Fruit fly (Drosophila melanogaster) whole organism, embryonic: Measurements from ENCODE around the gene Tssk.

ENCODE experiments used
- CG10565 ChIP-seq: fragments of 200-800 bp; sonication (Bioruptor generic); optimal IDR thresholded peaks from 3 replicates; lab custom pipeline; 2016; ENCODE audit warnings: missing biosample characterization, mild to moderate bottlenecking, missing genetic modification characterization
- CG10654 ChIP-seq: fragments of 200-800 bp; sonication (Bioruptor generic); optimal IDR thresholded peaks from 2 replicates; lab custom pipeline; 2016; ENCODE audit warnings: missing biosample characterization, missing genetic modification characterization
- CG11456 ChIP-seq: fragments of 200-800 bp; sonication (Bioruptor generic); IDR thresholded peaks from 3 replicates; pipeline ENCODE4 v1.3.6; 2022; ENCODE audit warnings: missing biosample characterization, missing genetic modification characterization
- CG11696 ChIP-seq: fragments of 200-800 bp; sonication (Bioruptor generic); IDR thresholded peaks from 2 replicates; pipeline ENCODE4 v1.3.6; 2022; ENCODE audit warnings: missing biosample characterization, missing genetic modification characterization
- CG11723 ChIP-seq: fragments of 200-800 bp; sonication (Bioruptor generic); optimal IDR thresholded peaks from 2 replicates; lab custom pipeline; 2017; ENCODE audit warnings: missing biosample characterization, mild to moderate bottlenecking, missing genetic modification characterization
- CG12155 ChIP-seq: fragments of 200-800 bp; sonication (Bioruptor generic); optimal IDR thresholded peaks from 3 replicates; lab custom pipeline; 2016; ENCODE audit warnings: missing biosample characterization, missing genetic modification characterization
- CG1233 ChIP-seq: fragments of 200-800 bp; sonication (Bioruptor generic); optimal IDR thresholded peaks from 4 replicates; lab custom pipeline; 2018; ENCODE audit warnings: missing biosample characterization, mild to moderate bottlenecking, missing genetic modification characterization
- CG12391 ChIP-seq: fragments of 200-800 bp; sonication (Bioruptor generic); optimal IDR thresholded peaks from 3 replicates; lab custom pipeline; 2018; ENCODE audit warnings: missing biosample characterization, mild to moderate bottlenecking, missing genetic modification characterization, moderate library complexity
- CG13624 ChIP-seq: fragments of 200-800 bp; sonication (Bioruptor generic); optimal IDR thresholded peaks from 2 replicates; lab custom pipeline; 2016; ENCODE audit warnings: missing biosample characterization, missing genetic modification characterization
- CG13894 ChIP-seq: fragments of 200-800 bp; sonication (Bioruptor generic); optimal IDR thresholded peaks from 3 replicates; lab custom pipeline; 2018; ENCODE audit warnings: missing biosample characterization, mild to moderate bottlenecking, missing genetic modification characterization, moderate library complexity
- CG14710 ChIP-seq: fragments of 200-800 bp; sonication (Bioruptor generic); optimal IDR thresholded peaks from 3 replicates; lab custom pipeline; 2019; ENCODE audit warnings: missing biosample characterization, mild to moderate bottlenecking, missing genetic modification characterization, moderate library complexity
- CG1603 ChIP-seq: fragments of 200-800 bp; sonication (Bioruptor generic); optimal IDR thresholded peaks from 2 replicates; lab custom pipeline; 2019; ENCODE audit warnings: missing biosample characterization, mild to moderate bottlenecking, missing genetic modification characterization, moderate library complexity
- CG17359 ChIP-seq: fragments of 200-800 bp; sonication (Bioruptor generic); optimal IDR thresholded peaks from 3 replicates; lab custom pipeline; 2018; ENCODE audit warnings: missing biosample characterization, mild to moderate bottlenecking, missing genetic modification characterization, moderate library complexity
- CG18599 ChIP-seq: fragments of 200-800 bp; sonication (Bioruptor generic); optimal IDR thresholded peaks from 3 replicates; lab custom pipeline; 2017; ENCODE audit warnings: missing biosample characterization, missing genetic modification characterization, mild to moderate bottlenecking, moderate library complexity, missing genetic modification reagents
- CG18619 ChIP-seq: fragments of 200-800 bp; sonication (Bioruptor generic); optimal IDR thresholded peaks from 3 replicates; lab custom pipeline; 2017; ENCODE audit warnings: missing biosample characterization, mild to moderate bottlenecking, missing genetic modification characterization
- CG32532 ChIP-seq: fragments of 200-800 bp; sonication (Bioruptor generic); IDR thresholded peaks from 2 replicates; pipeline ENCODE4 v1.3.6; 2022; ENCODE audit warnings: missing biosample characterization, missing genetic modification characterization
- CG5180 ChIP-seq: fragments of 200-800 bp; sonication (Bioruptor generic); optimal IDR thresholded peaks from 3 replicates; lab custom pipeline; 2017; ENCODE audit warnings: missing biosample characterization, missing genetic modification characterization, mild to moderate bottlenecking, moderate library complexity, missing genetic modification reagents
- CG6689 ChIP-seq: fragments of 200-800 bp; sonication (Bioruptor generic); IDR thresholded peaks from 2 replicates; pipeline ENCODE4 v1.3.6; 2022; ENCODE audit warnings: missing biosample characterization, missing genetic modification characterization
- CG6813 ChIP-seq: fragments of 200-800 bp; sonication (Bioruptor generic); optimal IDR thresholded peaks from 2 replicates; lab custom pipeline; 2017; ENCODE audit warnings: missing biosample characterization, missing genetic modification characterization, mild to moderate bottlenecking, moderate library complexity, missing genetic modification reagents
- CG7357 ChIP-seq: fragments of 200-800 bp; sonication (Bioruptor generic); IDR thresholded peaks from 3 replicates; pipeline ENCODE4 v1.3.6; 2022; ENCODE audit warnings: missing biosample characterization, missing genetic modification characterization
- CG7786 ChIP-seq: fragments of 200-800 bp; sonication (Bioruptor generic); optimal IDR thresholded peaks from 2 replicates; lab custom pipeline; 2016; ENCODE audit warnings: missing biosample characterization, missing genetic modification characterization
- CG8359 ChIP-seq: fragments of 200-800 bp; sonication (Bioruptor generic); optimal IDR thresholded peaks from 2 replicates; lab custom pipeline; 2017; ENCODE audit warnings: missing biosample characterization, mild to moderate bottlenecking, missing genetic modification characterization, borderline replicate concordance
- CG9215 ChIP-seq: fragments of 200-800 bp; sonication (Bioruptor generic); IDR thresholded peaks from 2 replicates; pipeline ENCODE4 v1.3.6; 2022; ENCODE audit warnings: missing biosample characterization, missing genetic modification characterization
- Camta ChIP-seq: fragments of 200-800 bp; sonication (Bioruptor generic); optimal IDR thresholded peaks from 2 replicates; lab custom pipeline; 2016; ENCODE audit warnings: missing biosample characterization, missing genetic modification characterization
- Chrac-16 ChIP-seq: fragments of 200-800 bp; sonication (Bioruptor generic); optimal IDR thresholded peaks from 3 replicates; lab custom pipeline; 2016; ENCODE audit warnings: missing biosample characterization, missing genetic modification characterization
- Elba2 ChIP-seq: fragments of 200-800 bp; sonication (Bioruptor generic); optimal IDR thresholded peaks from 3 replicates; lab custom pipeline; 2016; ENCODE audit warnings: missing biosample characterization, missing genetic modification characterization
- H15 ChIP-seq: fragments of 200-800 bp; sonication (Bioruptor generic); IDR thresholded peaks from 3 replicates; pipeline ENCODE4 v1.3.6; 2022; ENCODE audit warnings: missing biosample characterization, missing genetic modification characterization
- MESR4 ChIP-seq: fragments of 200-800 bp; sonication (Bioruptor generic); optimal IDR thresholded peaks from 2 replicates; lab custom pipeline; 2018; ENCODE audit warnings: missing biosample characterization, mild to moderate bottlenecking, missing genetic modification characterization, moderate library complexity
- Mad ChIP-seq: fragments of 200-800 bp; sonication (Bioruptor generic); optimal IDR thresholded peaks from 2 replicates; lab custom pipeline; 2016; ENCODE audit warnings: missing biosample characterization, missing genetic modification characterization
- Max ChIP-seq: fragments of 200-800 bp; sonication (Bioruptor generic); optimal IDR thresholded peaks from 2 replicates; lab custom pipeline; 2016; ENCODE audit warnings: missing biosample characterization, mild to moderate bottlenecking, missing genetic modification characterization
- PHDP ChIP-seq: fragments of 200-800 bp; sonication (Bioruptor generic); optimal IDR thresholded peaks from 3 replicates; lab custom pipeline; 2018; ENCODE audit warnings: missing biosample characterization, mild to moderate bottlenecking, missing genetic modification characterization, moderate library complexity
- Six4 ChIP-seq: fragments of 200-800 bp; sonication (Bioruptor generic); optimal IDR thresholded peaks from 2 replicates; lab custom pipeline; 2016; ENCODE audit warnings: missing biosample characterization, missing genetic modification characterization
- YL-1 ChIP-seq: fragments of 200-800 bp; sonication (Bioruptor generic); optimal IDR thresholded peaks from 3 replicates; lab custom pipeline; 2017; ENCODE audit warnings: missing biosample characterization, mild to moderate bottlenecking, missing genetic modification characterization
- ap ChIP-seq: fragments of 200-800 bp; sonication (Bioruptor generic); IDR thresholded peaks from 2 replicates; pipeline ENCODE4 v1.3.6; 2022; ENCODE audit warnings: missing biosample characterization, missing genetic modification characterization
- dmrt99B ChIP-seq: fragments of 200-800 bp; sonication (Bioruptor generic); optimal IDR thresholded peaks from 2 replicates; lab custom pipeline; 2018; ENCODE audit warnings: missing biosample characterization, mild to moderate bottlenecking, missing genetic modification characterization, moderate library complexity
- dpn ChIP-seq, 2 experiments: fragments of 200-800 bp; sonication (Bioruptor generic); optimal IDR thresholded peaks; 3 replicates each; lab custom pipeline; 2016; ENCODE audit warnings: missing biosample characterization in 2 of 2, missing genetic modification characterization in 2 of 2
- emc ChIP-seq: fragments of 200-800 bp; sonication (Bioruptor generic); optimal IDR thresholded peaks from 2 replicates; lab custom pipeline; 2016; ENCODE audit warnings: missing biosample characterization, missing genetic modification characterization
- en ChIP-seq: fragments of 200-800 bp; sonication (Bioruptor generic); optimal IDR thresholded peaks from 2 replicates; lab custom pipeline; 2016; ENCODE audit warnings: missing biosample characterization, missing genetic modification characterization
- gro ChIP-seq: fragments of 200-800 bp; sonication (Bioruptor generic); optimal IDR thresholded peaks from 2 replicates; lab custom pipeline; 2016; ENCODE audit warnings: missing biosample characterization, missing genetic modification characterization
- nmo ChIP-seq: fragments of 200-800 bp; sonication (Bioruptor generic); optimal IDR thresholded peaks from 2 replicates; lab custom pipeline; 2018; ENCODE audit warnings: missing biosample characterization, mild to moderate bottlenecking, missing genetic modification characterization, moderate library complexity
- pita ChIP-seq: fragments of 200-800 bp; sonication (Bioruptor generic); optimal IDR thresholded peaks from 2 replicates; lab custom pipeline; 2017; ENCODE audit warnings: missing biosample characterization, mild to moderate bottlenecking, missing genetic modification characterization
- pnt ChIP-seq: fragments of 200-800 bp; sonication (Bioruptor generic); optimal IDR thresholded peaks from 3 replicates; lab custom pipeline; 2016; ENCODE audit warnings: missing biosample characterization, missing genetic modification characterization
- rib ChIP-seq: fragments of 200-800 bp; sonication (Bioruptor generic); IDR thresholded peaks from 2 replicates; pipeline ENCODE4 v1.3.6; 2022; ENCODE audit warnings: missing biosample characterization, missing genetic modification characterization
- sens-2 ChIP-seq: fragments of 200-800 bp; sonication (Bioruptor generic); IDR thresholded peaks from 2 replicates; pipeline ENCODE4 v1.3.6; 2022; ENCODE audit warnings: missing biosample characterization, missing genetic modification characterization
- sisA ChIP-seq: fragments of 200-800 bp; sonication (Bioruptor generic); IDR thresholded peaks from 2 replicates; pipeline ENCODE4 v1.3.6; 2022; ENCODE audit warnings: missing biosample characterization, missing genetic modification characterization
- sna ChIP-seq: fragments of 200-800 bp; sonication (Bioruptor generic); IDR thresholded peaks from 2 replicates; pipeline ENCODE4 v1.3.6; 2022; ENCODE audit warnings: missing biosample characterization, missing genetic modification characterization; ENCODE audit not compliant: partially characterized antibody
- sob ChIP-seq: fragments of 200-800 bp; sonication (Bioruptor generic); IDR thresholded peaks from 2 replicates; pipeline ENCODE4 v1.3.6; 2022; ENCODE audit warnings: missing biosample characterization, missing genetic modification characterization
- sug ChIP-seq: fragments of 200-800 bp; optimal IDR thresholded peaks from 2 replicates; lab custom pipeline; 2019; ENCODE audit warnings: missing biosample characterization, mild to moderate bottlenecking, missing genetic modification characterization, moderate library complexity
- usp ChIP-seq: fragments of >200 bp; optimal IDR thresholded peaks from 2 replicates; lab custom pipeline; 2017; ENCODE audit warnings: missing biosample characterization, missing genetic modification characterization

Gene Tssk

DNA sequence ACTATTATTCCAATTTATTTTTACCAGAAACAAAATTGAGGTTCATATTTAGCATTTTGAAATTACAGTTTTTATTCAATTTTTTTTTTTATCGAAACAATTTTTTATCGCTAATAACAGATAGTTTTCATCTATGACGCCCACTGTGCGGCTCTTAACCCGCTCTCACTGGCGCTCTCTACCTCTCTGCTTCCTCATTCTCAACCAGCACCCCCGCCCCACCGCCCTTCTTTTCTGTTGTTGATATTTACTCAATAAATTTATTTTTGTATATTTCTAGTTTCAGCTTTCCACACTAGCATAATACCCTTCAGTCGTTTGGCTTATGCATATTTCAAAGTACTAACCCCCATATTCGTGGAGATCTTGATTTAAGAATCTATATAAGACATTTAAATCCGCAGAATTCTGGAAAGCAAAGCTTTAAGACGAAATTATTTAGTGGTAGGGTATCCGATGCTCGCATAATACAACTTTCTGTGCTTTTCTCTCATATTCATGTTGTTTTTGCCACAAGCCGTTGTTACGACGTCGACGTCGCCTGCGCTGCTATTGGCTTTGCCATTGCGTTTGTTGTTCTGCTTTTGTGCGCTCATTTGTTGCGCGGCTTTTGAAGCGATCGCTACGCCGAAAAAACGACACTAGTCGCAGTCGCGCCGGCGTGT lies 14.5 kb upstream of the Tssk start (continued):
- peak; percentile 83 for TF ChIP-seq CG11696
- peak; percentile 97 for TF ChIP-seq gro (GFP tag; lab: Kevin White, UChicago)
- peak; percentile 97 for TF ChIP-seq Max
- peak; percentile 51 for TF ChIP-seq MESR4
- peak; percentile 97 for TF ChIP-seq CG14710 (tag; lab: Kevin White, UChicago)
- TF ChIP-seq CG10654 (GFP tag; lab: Kevin White, UChicago): peak; percentile 96
- peak; percentile 92 for TF ChIP-seq CG9215 (GFP tag; lab: Robert Waterston, UW)
- peak; percentile 93 for TF ChIP-seq CG6813 (GFP tag; lab: Kevin White, UChicago)
- TF ChIP-seq Camta (GFP tag; lab: Kevin White, UChicago): peak; percentile 97
- peak; percentile 95 for TF ChIP-seq CG6689
- peak; percentile 97 for TF ChIP-seq CG18599
- no peak for TF ChIP-seq Elba2 (GFP tag; lab: Kevin White, UChicago)
- TF ChIP-seq usp (GFP tag; lab: Kevin White, UChicago): no peak
- peak; percentile 93 for TF ChIP-seq YL-1
- peak; percentile 97 for TF ChIP-seq CG1233 (GFP tag; lab: Kevin White, UChicago)
- TF ChIP-seq CG13624 (GFP tag; lab: Kevin White, UChicago): peak; percentile 97
- peak; percentile 97 for TF ChIP-seq PHDP (tag; lab: Kevin White, UChicago)
- peak; percentile 97 for TF ChIP-seq CG17359 (tag; lab: Kevin White, UChicago)
- TF ChIP-seq emc (GFP tag; lab: Kevin White, UChicago): peak; percentile 93
- peak; percentile 90 for TF ChIP-seq CG7357 (GFP tag; lab: Robert Waterston, UW)
- peak; percentile 97 for TF ChIP-seq CG12391 (tag; lab: Kevin White, UChicago)
- peak; percentile 87 for TF ChIP-seq ap
- peak; percentile 96 for TF ChIP-seq sug (tag; lab: Kevin White, UChicago)
- peak; percentile 98 for TF ChIP-seq nmo (GFP tag; lab: Kevin White, UChicago)
- TF ChIP-seq CG8359: peak; percentile 93
- TF ChIP-seq dmrt99B: peak; percentile 97
- TF ChIP-seq CG5180 (GFP tag; lab: Kevin White, UChicago): peak; percentile 91
- peak; percentile 96 for TF ChIP-seq Mad
- peak; percentile 97 for TF ChIP-seq CG18619 (GFP tag; lab: Kevin White, UChicago)
- TF ChIP-seq Six4 (GFP tag; lab: Kevin White, UChicago): peak; percentile 95
- peak; percentile 83; the same call in 1 of the 2 replicates for TF ChIP-seq sens-2 (GFP tag; lab: Robert Waterston, UW)
- TF ChIP-seq CG13894: peak; percentile 93
- TF ChIP-seq pnt (GFP tag; lab: Kevin White, UChicago): peak; percentile 94
- TF ChIP-seq pita (GFP tag; lab: Kevin White, UChicago): no peak
- peak; percentile 96 for TF ChIP-seq CG1603
- peak; percentile 96 for TF ChIP-seq sisA (GFP tag; lab: Robert Waterston, UW)
- TF ChIP-seq sna (GFP tag; lab: Robert Waterston, UW): 0 out of 2 replicates have a peak, but pooled peaks have one; percentile 10
- TF ChIP-seq dpn (GFP tag; optimal IDR thresholded peaks at IDR 0.05; lab: Kevin White, UChicago): peak; percentile 96 to 97
- peak; percentile 96 for TF ChIP-seq Chrac-16 (GFP tag; lab: Kevin White, UChicago)
- TF ChIP-seq CG12155 (GFP tag; lab: Kevin White, UChicago): peak; percentile 94
- TF ChIP-seq en (GFP tag; lab: Kevin White, UChicago): peak; percentile 91
- peak; percentile 96 for TF ChIP-seq CG7786 (GFP tag; lab: Kevin White, UChicago)
- TF ChIP-seq rib (GFP tag; lab: Robert Waterston, UW): peak; percentile 93
- peak; percentile 96 for TF ChIP-seq sob (GFP tag; lab: Robert Waterston, UW)
- TF ChIP-seq CG11456 (GFP tag; lab: Robert Waterston, UW): peak; percentile 96
- peak; percentile 94 for TF ChIP-seq CG11723 (GFP tag; lab: Kevin White, UChicago)
- peak; percentile 95 for TF ChIP-seq H15 (GFP tag; lab: Robert Waterston, UW)
- TF ChIP-seq CG10565 (GFP tag; lab: Kevin White, UChicago): peak; percentile 73
- peak; percentile 93 for TF ChIP-seq CG32532 (GFP tag; lab: Robert Waterston, UW)
